Fruit fly (Drosophila melanogaster) whole organism, embryonic: ENCODE data around the gene CG1738.
A peak's percentile ranks its signal among the peaks of the same experiment; 100 is the strongest.

ENCODE experiments used
- Aef1 ChIP-seq: fragments of 200-800 bp; sonication (Bioruptor generic); IDR thresholded peaks from 3 replicates; pipeline ENCODE4 v1.3.6; 2022; ENCODE audit warnings: missing biosample characterization, missing genetic modification characterization
- Awh ChIP-seq: fragments of 200-800 bp; sonication (Bioruptor generic); IDR thresholded peaks from 2 replicates; pipeline ENCODE4, ENCODE4 v1.3.6; 2022; ENCODE audit warnings: missing biosample characterization, missing genetic modification characterization
- B-H2 ChIP-seq: fragments of 200-800 bp; sonication (Bioruptor generic); optimal IDR thresholded peaks from 2 replicates; lab custom pipeline; 2018; ENCODE audit warnings: missing biosample characterization, mild to moderate bottlenecking, missing genetic modification characterization
- C15 ChIP-seq: fragments of 200-800 bp; sonication (Bioruptor generic); IDR thresholded peaks from 3 replicates; pipeline ENCODE4 v1.3.6; 2022; ENCODE audit warnings: missing biosample characterization, missing genetic modification characterization
- CG10274 ChIP-seq: fragments of 200-800 bp; sonication (Bioruptor generic); optimal IDR thresholded peaks from 3 replicates; lab custom pipeline; 2017; ENCODE audit warnings: missing biosample characterization, mild to moderate bottlenecking, missing genetic modification characterization
- CG10979 ChIP-seq: fragments of 200-800 bp; sonication (Bioruptor generic); optimal IDR thresholded peaks from 2 replicates; lab custom pipeline; 2018; ENCODE audit warnings: missing biosample characterization, mild to moderate bottlenecking, missing genetic modification characterization, moderate library complexity
- CG11093 ChIP-seq: fragments of 200-800 bp; sonication (Bioruptor generic); IDR thresholded peaks from 3 replicates; pipeline ENCODE4 v1.3.6; 2022; ENCODE audit warnings: missing biosample characterization, missing genetic modification characterization
- CG11696 ChIP-seq: fragments of 200-800 bp; sonication (Bioruptor generic); IDR thresholded peaks from 2 replicates; pipeline ENCODE4 v1.3.6; 2022; ENCODE audit warnings: missing biosample characterization, missing genetic modification characterization
- CG1233 ChIP-seq: fragments of 200-800 bp; sonication (Bioruptor generic); optimal IDR thresholded peaks from 4 replicates; lab custom pipeline; 2018; ENCODE audit warnings: missing biosample characterization, mild to moderate bottlenecking, missing genetic modification characterization
- CG12769 ChIP-seq: fragments of 200-800 bp; sonication (Bioruptor generic); optimal IDR thresholded peaks from 2 replicates; lab custom pipeline; 2019; ENCODE audit warnings: missing biosample characterization, mild to moderate bottlenecking, missing genetic modification characterization, moderate library complexity
- CG14965 ChIP-seq: fragments of 200-800 bp; sonication (Bioruptor generic); optimal IDR thresholded peaks from 2 replicates; lab custom pipeline; 2016; ENCODE audit warnings: missing biosample characterization, missing genetic modification characterization, borderline replicate concordance
- CG15696 ChIP-seq: fragments of 200-800 bp; sonication (Bioruptor generic); optimal IDR thresholded peaks from 2 replicates; lab custom pipeline; 2019; ENCODE audit warnings: missing biosample characterization, mild to moderate bottlenecking, missing genetic modification characterization, moderate library complexity
- CG16779 ChIP-seq: fragments of 200-800 bp; sonication (Bioruptor generic); IDR thresholded peaks from 2 replicates; pipeline ENCODE4 v1.3.6; 2022; ENCODE audit warnings: missing biosample characterization, missing genetic modification characterization
- CG18764 ChIP-seq: fragments of 200-800 bp; sonication (Bioruptor generic); optimal IDR thresholded peaks from 3 replicates; lab custom pipeline; 2016; ENCODE audit warnings: missing biosample characterization, missing genetic modification characterization
- CG2129 ChIP-seq: fragments of 200-800 bp; sonication (Bioruptor generic); IDR thresholded peaks from 2 replicates; pipeline ENCODE4 v1.3.6; 2022; ENCODE audit warnings: missing biosample characterization, missing genetic modification characterization; ENCODE audit not compliant: partially characterized antibody
- CG4820 ChIP-seq: fragments of 200-800 bp; sonication (Bioruptor generic); optimal IDR thresholded peaks from 3 replicates; lab custom pipeline; 2016; ENCODE audit warnings: missing biosample characterization, missing genetic modification characterization
- CG6854 ChIP-seq: fragments of 200-800 bp; sonication (Bioruptor generic); optimal IDR thresholded peaks from 3 replicates; lab custom pipeline; 2017; ENCODE audit warnings: missing biosample characterization, mild to moderate bottlenecking, missing genetic modification characterization
- CG7839 ChIP-seq: fragments of 200-800 bp; sonication (Bioruptor generic); optimal IDR thresholded peaks from 3 replicates; lab custom pipeline; 2018; ENCODE audit warnings: missing biosample characterization, mild to moderate bottlenecking, missing genetic modification characterization, moderate library complexity
- CG8290 ChIP-seq, 3 experiments: fragments of 200-800 bp; sonication (Bioruptor generic); optimal IDR thresholded peaks; 2 replicates each; lab custom pipeline; 2016 to 2019; ENCODE audit warnings: missing biosample characterization in 3 of 3, missing genetic modification characterization in 3 of 3, mild to moderate bottlenecking in 2 of 3, moderate library complexity in 1 of 3
- CrebB ChIP-seq: fragments of 200-800 bp; sonication (Bioruptor generic); optimal IDR thresholded peaks from 3 replicates; lab custom pipeline; 2018; ENCODE audit warnings: missing biosample characterization, mild to moderate bottlenecking, missing genetic modification characterization
- D ChIP-seq, 2 experiments: fragments of 200-800 bp in 1 of 2; fragments of >200 bp in 1 of 2; sonication (Bioruptor generic) in 1 of 2; optimal IDR thresholded peaks; 2 replicates in 1 of 2; 3 replicates in 1 of 2; lab custom pipeline; 2017; ENCODE audit warnings: mild to moderate bottlenecking in 1 of 2, missing biosample characterization in 1 of 2, missing genetic modification characterization in 1 of 2, missing genetic modification reagents in 1 of 2
- E2f2 ChIP-seq: fragments of 200-800 bp; sonication (Bioruptor generic); IDR thresholded peaks from 2 replicates; pipeline ENCODE4 v1.3.6; 2022; ENCODE audit warnings: missing biosample characterization, missing genetic modification characterization
- H2.0 ChIP-seq: fragments of 200-800 bp; sonication (Bioruptor generic); IDR thresholded peaks from 2 replicates; pipeline ENCODE4 v1.3.6; 2022; ENCODE audit warnings: missing biosample characterization, missing genetic modification characterization
- Hmr ChIP-seq: fragments of 200-800 bp; sonication (Bioruptor generic); optimal IDR thresholded peaks from 3 replicates; lab custom pipeline; 2017; ENCODE audit warnings: mild to moderate bottlenecking, missing biosample characterization, missing genetic modification reagents, missing genetic modification characterization
- Jarid2 ChIP-seq: fragments of 200-800 bp; sonication (Bioruptor generic); optimal IDR thresholded peaks from 3 replicates; lab custom pipeline; 2017; ENCODE audit warnings: mild to moderate bottlenecking, missing biosample characterization, missing genetic modification reagents, missing genetic modification characterization
- Med ChIP-seq: fragments of 200-800 bp; sonication (Bioruptor generic); peaks from one replicate; lab custom pipeline; 2016; ENCODE audit warnings: missing biosample characterization, missing genetic modification characterization, mild to moderate bottlenecking, inconsistent platforms, moderate library complexity
- Meics ChIP-seq: fragments of 200-800 bp; sonication (Bioruptor generic); optimal IDR thresholded peaks from 2 replicates; lab custom pipeline; 2017; ENCODE audit warnings: missing biosample characterization, mild to moderate bottlenecking, missing genetic modification characterization
- Mrtf ChIP-seq: fragments of 200-800 bp; sonication (Bioruptor generic); IDR thresholded peaks from 3 replicates; pipeline ENCODE4 v1.3.6; 2022; ENCODE audit warnings: missing biosample characterization, missing genetic modification characterization
- NFAT ChIP-seq: fragments of 200-800 bp; sonication (Bioruptor generic); IDR thresholded peaks from 2 replicates; pipeline ENCODE4 v1.3.6; 2022; ENCODE audit warnings: missing biosample characterization, missing genetic modification characterization
- Pdp1 ChIP-seq, 2 experiments: fragments of 200-800 bp; sonication (Bioruptor generic); optimal IDR thresholded peaks; 3 replicates each; lab custom pipeline; 2016; ENCODE audit warnings: missing biosample characterization in 2 of 2, missing genetic modification characterization in 2 of 2, mild to moderate bottlenecking in 1 of 2, moderate library complexity in 1 of 2
- Poxn ChIP-seq: fragments of 200-800 bp; sonication (Bioruptor generic); IDR thresholded peaks from 2 replicates; pipeline ENCODE4 v1.3.6; 2022; ENCODE audit warnings: missing biosample characterization, missing genetic modification characterization
- Ssrp ChIP-seq: fragments of 200-800 bp; sonication (Bioruptor generic); optimal IDR thresholded peaks from 2 replicates; lab custom pipeline; 2018; ENCODE audit warnings: missing biosample characterization, mild to moderate bottlenecking, missing genetic modification characterization, moderate library complexity
- Usf ChIP-seq: fragments of 200-800 bp; sonication (Bioruptor generic); optimal IDR thresholded peaks from 2 replicates; lab custom pipeline; 2017; ENCODE audit warnings: missing genotype, missing biosample characterization, missing genetic modification characterization
- ac ChIP-seq: fragments of 200-800 bp; sonication (Bioruptor generic); optimal IDR thresholded peaks from 3 replicates; lab custom pipeline; 2017; ENCODE audit warnings: missing biosample characterization, mild to moderate bottlenecking, missing genetic modification characterization
- az2 ChIP-seq: fragments of 200-800 bp; sonication (Bioruptor generic); optimal IDR thresholded peaks from 3 replicates; lab custom pipeline; 2016; ENCODE audit warnings: missing biosample characterization, missing genetic modification characterization
- bowl ChIP-seq: fragments of 200-800 bp; sonication (Bioruptor generic); IDR thresholded peaks from 2 replicates; pipeline ENCODE4 v1.3.6; 2022; ENCODE audit warnings: missing biosample characterization, missing genetic modification characterization
- br ChIP-seq: fragments of >200 bp; optimal IDR thresholded peaks from 2 replicates; lab custom pipeline; 2017
- caup ChIP-seq: fragments of 200-800 bp; sonication (Bioruptor generic); optimal IDR thresholded peaks from 3 replicates; lab custom pipeline; 2017; ENCODE audit warnings: missing biosample characterization, mild to moderate bottlenecking, missing genetic modification characterization, moderate library complexity; ENCODE audit not compliant: severe bottlenecking
- crc ChIP-seq: fragments of 200-800 bp; sonication (Bioruptor generic); optimal IDR thresholded peaks from 2 replicates; lab custom pipeline; 2016; ENCODE audit warnings: missing biosample characterization, missing genetic modification characterization
- cwo ChIP-seq: fragments of 200-800 bp; sonication (Bioruptor generic); optimal IDR thresholded peaks from 3 replicates; lab custom pipeline; 2017; ENCODE audit warnings: missing biosample characterization, missing genetic modification characterization, mild to moderate bottlenecking, moderate library complexity, missing genetic modification reagents
- esg ChIP-seq: fragments of 200-800 bp; sonication (Bioruptor generic); conservative IDR thresholded peaks from 2 replicates; pipeline ENCODE4 v1.3.6; 2022; ENCODE audit warnings: missing biosample characterization, missing genetic modification characterization
- grn ChIP-seq: fragments of 200-800 bp; sonication (Bioruptor generic); optimal IDR thresholded peaks from 3 replicates; lab custom pipeline; 2017; ENCODE audit warnings: missing biosample characterization, missing genetic modification characterization
- ind ChIP-seq: fragments of 200-800 bp; sonication (Bioruptor generic); optimal IDR thresholded peaks from 3 replicates; lab custom pipeline; 2016; ENCODE audit warnings: missing biosample characterization, missing genetic modification characterization
- nau ChIP-seq: fragments of 200-800 bp; sonication (Bioruptor generic); optimal IDR thresholded peaks from 3 replicates; lab custom pipeline; 2017; ENCODE audit warnings: missing biosample characterization, mild to moderate bottlenecking, missing genetic modification characterization, missing genetic modification reagents
- p53 ChIP-seq: fragments of 200-800 bp; sonication (Bioruptor generic); optimal IDR thresholded peaks from 2 replicates; lab custom pipeline; 2016; ENCODE audit warnings: missing biosample characterization, missing genetic modification characterization
- phol ChIP-seq: fragments of 200-800 bp; sonication (Bioruptor generic); optimal IDR thresholded peaks from 3 replicates; lab custom pipeline; 2018; ENCODE audit warnings: missing biosample characterization, mild to moderate bottlenecking, missing genetic modification characterization, moderate library complexity
- sisA ChIP-seq: fragments of 200-800 bp; sonication (Bioruptor generic); IDR thresholded peaks from 2 replicates; pipeline ENCODE4 v1.3.6; 2022; ENCODE audit warnings: missing biosample characterization, missing genetic modification characterization
- slbo ChIP-seq: fragments of 200-800 bp; sonication (Bioruptor generic); IDR thresholded peaks from 2 replicates; pipeline ENCODE4 v1.3.6; 2022; ENCODE audit warnings: missing biosample characterization, missing genetic modification characterization
- ssp ChIP-seq: fragments of 200-800 bp; sonication (Bioruptor generic); IDR thresholded peaks from 2 replicates; pipeline ENCODE4 v1.3.6; 2022; ENCODE audit warnings: missing biosample characterization, missing genetic modification characterization
- sug ChIP-seq: fragments of 200-800 bp; optimal IDR thresholded peaks from 2 replicates; lab custom pipeline; 2019; ENCODE audit warnings: missing biosample characterization, mild to moderate bottlenecking, missing genetic modification characterization, moderate library complexity
- twi ChIP-seq: fragments of 200-800 bp; optimal IDR thresholded peaks from 2 replicates; lab custom pipeline; 2019; ENCODE audit warnings: missing biosample characterization, mild to moderate bottlenecking, missing genetic modification characterization, moderate library complexity

Gene CG1738

DNA sequence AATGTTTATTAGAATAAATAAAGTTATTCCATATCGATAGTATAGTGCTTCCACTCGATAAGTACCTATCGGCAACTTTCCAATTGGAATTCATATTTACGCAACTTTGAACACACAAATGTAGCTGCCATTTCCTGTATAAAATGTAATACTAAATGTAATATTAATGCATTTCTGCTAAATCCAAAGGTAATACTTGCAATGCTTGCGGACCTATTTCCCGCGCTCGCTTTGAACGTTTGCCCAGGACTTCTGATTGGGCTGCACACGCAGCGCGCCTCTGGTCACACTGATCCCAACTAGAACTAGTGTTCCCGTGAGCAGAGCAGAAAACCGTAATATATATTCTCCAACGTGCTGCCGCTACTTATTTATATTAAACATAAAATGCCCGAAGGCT lies 20.5 kb downstream of the CG1738 start, which contains the start of gene dlg1 (continued):
- no peak for TF ChIP-seq az2
- no peak for TF ChIP-seq Awh (GFP tag; lab: Robert Waterston, UW)
- no peak for TF ChIP-seq Hmr (GFP tag; lab: Kevin White, UChicago)
- TF ChIP-seq Aef1 (GFP tag; lab: Robert Waterston, UW) = no peak
- TF ChIP-seq slbo (GFP tag; lab: Robert Waterston, UW) = no peak
- TF ChIP-seq Jarid2 (GFP tag; lab: Kevin White, UChicago) = no peak
- TF ChIP-seq sisA (GFP tag; lab: Robert Waterston, UW) = no peak
- TF ChIP-seq D (optimal IDR thresholded peaks at IDR 0.05; lab: Kevin White, UChicago) = no peak
- no peak for TF ChIP-seq D (GFP tag; optimal IDR thresholded peaks at IDR 0.05; lab: Kevin White, UChicago)
- no peak for TF ChIP-seq Meics (GFP tag; lab: Kevin White, UChicago)
- TF ChIP-seq phol = no peak
- TF ChIP-seq NFAT (GFP tag; lab: Robert Waterston, UW) = no peak
- no peak for TF ChIP-seq grn (GFP tag; lab: Kevin White, UChicago)
- no peak for TF ChIP-seq crc (GFP tag; lab: Kevin White, UChicago)
- TF ChIP-seq CG1233 = no peak
- no peak for TF ChIP-seq CG7839 (tag; lab: Kevin White, UChicago)
- TF ChIP-seq CrebB (tag; lab: Kevin White, UChicago) = no peak
- TF ChIP-seq caup = no peak
- no peak for TF ChIP-seq twi (tag; lab: Kevin White, UChicago)
- no peak for TF ChIP-seq esg
- TF ChIP-seq E2f2 (GFP tag; lab: Robert Waterston, UW) = peak; percentile 83
- TF ChIP-seq cwo (GFP tag; lab: Kevin White, UChicago) = no peak
- no peak for TF ChIP-seq ac (GFP tag; lab: Kevin White, UChicago)
- no peak for TF ChIP-seq ind (GFP tag; lab: Kevin White, UChicago)
- no peak for TF ChIP-seq H2.0
- no peak for TF ChIP-seq Ssrp (tag; lab: Kevin White, UChicago)
- no peak for TF ChIP-seq CG10274 (GFP tag; lab: Kevin White, UChicago)
- no peak for TF ChIP-seq B-H2 (GFP tag; lab: Kevin White, UChicago)
- no peak for TF ChIP-seq CG4820 (GFP tag; lab: Kevin White, UChicago)
- no peak for TF ChIP-seq CG6854 (GFP tag; lab: Kevin White, UChicago)
- no peak for TF ChIP-seq CG18764
- TF ChIP-seq CG11696 (GFP tag; lab: Robert Waterston, UW) = no peak
- TF ChIP-seq CG2129 (GFP tag; lab: Robert Waterston, UW) = peak; percentile 31; the same call in 1 of the 2 replicates
- TF ChIP-seq Mrtf (GFP tag; lab: Robert Waterston, UW) = no peak
- no peak for TF ChIP-seq bowl (GFP tag; lab: Robert Waterston, UW)
- TF ChIP-seq CG10979 (tag; lab: Kevin White, UChicago) = no peak
- TF ChIP-seq Pdp1 (GFP tag; optimal IDR thresholded peaks at IDR 0.05; lab: Kevin White, UChicago) = peak in 1 of 2 experiments; percentile 52
- no peak for TF ChIP-seq ssp (GFP tag; lab: Robert Waterston, UW)
- no peak for TF ChIP-seq CG14965
- no peak for TF ChIP-seq br (lab: Kevin White, UChicago)
- TF ChIP-seq Poxn (GFP tag; lab: Robert Waterston, UW) = no peak
- TF ChIP-seq CG15696 (tag; lab: Kevin White, UChicago) = no peak
- no peak for TF ChIP-seq CG12769 (tag; lab: Kevin White, UChicago)
- no peak for TF ChIP-seq C15
- peak; percentile 77 for TF ChIP-seq Med (GFP tag; lab: Kevin White, UChicago)
- TF ChIP-seq CG16779 (GFP tag; lab: Robert Waterston, UW) = no peak
- TF ChIP-seq CG11093 (GFP tag; lab: Robert Waterston, UW) = no peak
- no peak for TF ChIP-seq CG8290 (GFP tag; optimal IDR thresholded peaks at IDR 0.05; lab: Kevin White, UChicago)
- no peak for TF ChIP-seq CG8290 (tag; optimal IDR thresholded peaks at IDR 0.05; lab: Kevin White, UChicago)
- TF ChIP-seq nau (GFP tag; lab: Kevin White, UChicago) = no peak
- no peak for TF ChIP-seq sug (tag; lab: Kevin White, UChicago)
- TF ChIP-seq p53 = no peak
- TF ChIP-seq Usf (GFP tag; lab: Kevin White, UChicago) = no peak
